Fruit fly (Drosophila melanogaster) whole organism, embryonic: ENCODE data around the gene CG12516.

ENCODE experiments used
- Atf6 ChIP-seq: fragments of 200-800 bp; sonication (Bioruptor generic); IDR thresholded peaks from 2 replicates; pipeline ENCODE4 v1.3.6; 2022; ENCODE audit warnings: missing biosample characterization, missing genetic modification characterization
- CG10147 ChIP-seq: fragments of 200-800 bp; sonication (Bioruptor generic); optimal IDR thresholded peaks from 2 replicates; lab custom pipeline; 2019; ENCODE audit warnings: missing biosample characterization, mild to moderate bottlenecking, missing genetic modification characterization, moderate library complexity
- CG10209 ChIP-seq: fragments of 200-800 bp; sonication (Bioruptor generic); optimal IDR thresholded peaks from 3 replicates; lab custom pipeline; 2017; ENCODE audit warnings: missing biosample characterization, mild to moderate bottlenecking, missing genetic modification characterization, missing genetic modification reagents
- CG10565 ChIP-seq: fragments of 200-800 bp; sonication (Bioruptor generic); optimal IDR thresholded peaks from 3 replicates; lab custom pipeline; 2016; ENCODE audit warnings: missing biosample characterization, mild to moderate bottlenecking, missing genetic modification characterization
- CG14667 ChIP-seq: fragments of 200-800 bp; sonication (Bioruptor generic); IDR thresholded peaks from 2 replicates; pipeline ENCODE4 v1.3.6; 2022; ENCODE audit warnings: missing biosample characterization, missing genetic modification characterization
- CG1603 ChIP-seq: fragments of 200-800 bp; sonication (Bioruptor generic); optimal IDR thresholded peaks from 2 replicates; lab custom pipeline; 2019; ENCODE audit warnings: missing biosample characterization, mild to moderate bottlenecking, missing genetic modification characterization, moderate library complexity
- CG17328 ChIP-seq: fragments of 200-800 bp; sonication (Bioruptor generic); IDR thresholded peaks from 2 replicates; pipeline ENCODE4 v1.3.6; 2022; ENCODE audit warnings: missing biosample characterization, missing genetic modification characterization
- CG3163 ChIP-seq: fragments of 200-800 bp; sonication (Bioruptor generic); optimal IDR thresholded peaks from 3 replicates; lab custom pipeline; 2016; ENCODE audit warnings: missing biosample characterization, missing genetic modification characterization
- CG3995 ChIP-seq: fragments of 200-800 bp; sonication (Bioruptor generic); optimal IDR thresholded peaks from 3 replicates; lab custom pipeline; 2016; ENCODE audit warnings: missing biosample characterization, missing genetic modification characterization
- CG5245 ChIP-seq: fragments of 200-800 bp; sonication (Bioruptor generic); optimal IDR thresholded peaks from 3 replicates; lab custom pipeline; 2016; ENCODE audit warnings: missing biosample characterization, missing genetic modification characterization
- CG6765 ChIP-seq: fragments of 200-800 bp; sonication (Bioruptor generic); optimal IDR thresholded peaks from 3 replicates; lab custom pipeline; 2017; ENCODE audit warnings: missing biosample characterization, mild to moderate bottlenecking, missing genetic modification characterization
- CG7556 ChIP-seq: fragments of 200-800 bp; sonication (Bioruptor generic); optimal IDR thresholded peaks from 2 replicates; lab custom pipeline; 2017; ENCODE audit warnings: missing biosample characterization, mild to moderate bottlenecking, missing genetic modification characterization
- CG9437 ChIP-seq: fragments of 200-800 bp; sonication (Bioruptor generic); optimal IDR thresholded peaks from 2 replicates; lab custom pipeline; 2018; ENCODE audit warnings: missing biosample characterization, mild to moderate bottlenecking, missing genetic modification characterization
- CkIIα-i1 ChIP-seq: fragments of 200-800 bp; sonication (Bioruptor generic); IDR thresholded peaks from 2 replicates; pipeline ENCODE4 v1.3.6; 2022; ENCODE audit warnings: missing biosample characterization, missing genetic modification characterization
- Dad ChIP-seq: fragments of 200-800 bp; sonication (Bioruptor generic); optimal IDR thresholded peaks from 3 replicates; lab custom pipeline; 2016; ENCODE audit warnings: missing biosample characterization, missing genetic modification characterization
- Dbx ChIP-seq: fragments of 200-800 bp; sonication (Bioruptor generic); IDR thresholded peaks from 3 replicates; pipeline ENCODE4 v1.3.6; 2022; ENCODE audit warnings: missing biosample characterization, missing genetic modification characterization
- Dip2 ChIP-seq: fragments of 200-800 bp; sonication (Bioruptor generic); IDR thresholded peaks from 2 replicates; pipeline ENCODE4 v1.3.6; 2022; ENCODE audit warnings: missing biosample characterization, missing genetic modification characterization
- E2f2 ChIP-seq: fragments of 200-800 bp; sonication (Bioruptor generic); IDR thresholded peaks from 2 replicates; pipeline ENCODE4 v1.3.6; 2022; ENCODE audit warnings: missing biosample characterization, missing genetic modification characterization
- GATAe ChIP-seq: fragments of 200-800 bp; sonication (Bioruptor generic); conservative IDR thresholded peaks from 2 replicates; pipeline ENCODE4 v1.3.6; 2022; ENCODE audit warnings: missing biosample characterization, missing genetic modification characterization
- HLH3B ChIP-seq: fragments of 200-800 bp; sonication (Bioruptor generic); IDR thresholded peaks from 2 replicates; pipeline ENCODE4 v1.3.6; 2022; ENCODE audit warnings: missing biosample characterization, missing genetic modification characterization
- HLH4C ChIP-seq: fragments of 200-800 bp; sonication (Bioruptor generic); IDR thresholded peaks from 3 replicates; pipeline ENCODE4 v1.3.6; 2022; ENCODE audit warnings: missing biosample characterization, missing genetic modification characterization; ENCODE audit not compliant: partially characterized antibody
- Hmr ChIP-seq: fragments of 200-800 bp; sonication (Bioruptor generic); optimal IDR thresholded peaks from 3 replicates; lab custom pipeline; 2017; ENCODE audit warnings: mild to moderate bottlenecking, missing biosample characterization, missing genetic modification reagents, missing genetic modification characterization
- Kr ChIP-seq: fragments of 200-800 bp; sonication (Bioruptor generic); optimal IDR thresholded peaks from 2 replicates; lab custom pipeline; 2017; ENCODE audit warnings: missing biosample characterization, mild to moderate bottlenecking, missing genetic modification characterization
- MTF-1 ChIP-seq: fragments of 200-800 bp; sonication (Bioruptor generic); optimal IDR thresholded peaks from 2 replicates; lab custom pipeline; 2018; ENCODE audit warnings: missing biosample characterization, mild to moderate bottlenecking, missing genetic modification characterization, borderline replicate concordance
- Mad ChIP-seq: fragments of 200-800 bp; sonication (Bioruptor generic); optimal IDR thresholded peaks from 2 replicates; lab custom pipeline; 2016; ENCODE audit warnings: missing biosample characterization, missing genetic modification characterization
- NC2α ChIP-seq: fragments of 200-800 bp; sonication (Bioruptor generic); optimal IDR thresholded peaks from 2 replicates; lab custom pipeline; 2016; ENCODE audit warnings: missing biosample characterization, missing genetic modification characterization
- Neu2 ChIP-seq: fragments of 200-800 bp; sonication (Bioruptor generic); optimal IDR thresholded peaks from 3 replicates; lab custom pipeline; 2016; ENCODE audit warnings: missing biosample characterization, missing genetic modification characterization, borderline replicate concordance
- Side ChIP-seq: fragments of 200-800 bp; sonication (Bioruptor generic); optimal IDR thresholded peaks from 2 replicates; lab custom pipeline; 2016; ENCODE audit warnings: missing biosample characterization, missing genetic modification characterization
- Six4 ChIP-seq: fragments of 200-800 bp; sonication (Bioruptor generic); optimal IDR thresholded peaks from 2 replicates; lab custom pipeline; 2016; ENCODE audit warnings: missing biosample characterization, missing genetic modification characterization
- Sox100B ChIP-seq: fragments of 200-800 bp; sonication (Bioruptor generic); optimal IDR thresholded peaks from 3 replicates; lab custom pipeline; 2018; ENCODE audit warnings: missing biosample characterization, mild to moderate bottlenecking, missing genetic modification characterization
- ash1 ChIP-seq: fragments of 200-800 bp; sonication (Bioruptor generic); optimal IDR thresholded peaks from 2 replicates; lab custom pipeline; 2018; ENCODE audit warnings: missing biosample characterization, mild to moderate bottlenecking, missing genetic modification characterization
- az2 ChIP-seq: fragments of 200-800 bp; sonication (Bioruptor generic); optimal IDR thresholded peaks from 3 replicates; lab custom pipeline; 2016; ENCODE audit warnings: missing biosample characterization, missing genetic modification characterization
- bcd ChIP-seq: fragments of 200-800 bp; sonication (Bioruptor generic); optimal IDR thresholded peaks from 2 replicates; lab custom pipeline; 2017; ENCODE audit warnings: missing biosample characterization, mild to moderate bottlenecking, missing genetic modification characterization
- bowl ChIP-seq: fragments of 200-800 bp; sonication (Bioruptor generic); IDR thresholded peaks from 2 replicates; pipeline ENCODE4 v1.3.6; 2022; ENCODE audit warnings: missing biosample characterization, missing genetic modification characterization
- br ChIP-seq: fragments of >200 bp; optimal IDR thresholded peaks from 2 replicates; lab custom pipeline; 2017
- chn ChIP-seq: fragments of 200-800 bp; sonication (Bioruptor generic); optimal IDR thresholded peaks from 2 replicates; lab custom pipeline; 2016; ENCODE audit warnings: missing biosample characterization, missing genetic modification characterization
- da ChIP-seq: fragments of 200-800 bp; sonication (Bioruptor generic); optimal IDR thresholded peaks from 2 replicates; lab custom pipeline; 2016; ENCODE audit warnings: missing biosample characterization, missing genetic modification characterization
- gfzf ChIP-seq: fragments of 200-800 bp; sonication (Bioruptor generic); optimal IDR thresholded peaks from 2 replicates; lab custom pipeline; 2016; ENCODE audit warnings: missing biosample characterization, mild to moderate bottlenecking, missing genetic modification characterization, moderate library complexity
- gt ChIP-seq: fragments of 200-800 bp; sonication (Bioruptor generic); IDR thresholded peaks from 2 replicates; pipeline ENCODE4 v1.3.6; 2022; ENCODE audit warnings: missing biosample characterization, missing genetic modification characterization
- maf-S ChIP-seq: fragments of 200-800 bp; sonication (Bioruptor generic); optimal IDR thresholded peaks from 2 replicates; lab custom pipeline; 2016; ENCODE audit warnings: missing biosample characterization, missing genetic modification characterization
- nmo ChIP-seq: fragments of 200-800 bp; sonication (Bioruptor generic); optimal IDR thresholded peaks from 2 replicates; lab custom pipeline; 2018; ENCODE audit warnings: missing biosample characterization, mild to moderate bottlenecking, missing genetic modification characterization, moderate library complexity
- p53 ChIP-seq: fragments of 200-800 bp; sonication (Bioruptor generic); optimal IDR thresholded peaks from 2 replicates; lab custom pipeline; 2016; ENCODE audit warnings: missing biosample characterization, missing genetic modification characterization
- peb ChIP-seq: fragments of 200-800 bp; sonication (Bioruptor generic); IDR thresholded peaks from 2 replicates; pipeline ENCODE4 v1.3.6; 2022; ENCODE audit warnings: missing biosample characterization, missing genetic modification characterization
- pros ChIP-seq: fragments of 200-800 bp; sonication (Bioruptor generic); optimal IDR thresholded peaks from 3 replicates; lab custom pipeline; 2019; ENCODE audit warnings: missing biosample characterization, mild to moderate bottlenecking, missing genetic modification characterization, moderate library complexity
- ranshi ChIP-seq: fragments of 200-800 bp; sonication (Bioruptor generic); IDR thresholded peaks from 2 replicates; pipeline ENCODE4 v1.3.6; 2022; ENCODE audit warnings: missing biosample characterization, missing genetic modification characterization
- schlank ChIP-seq: fragments of 200-800 bp; sonication (Bioruptor generic); optimal IDR thresholded peaks from 2 replicates; lab custom pipeline; 2018; ENCODE audit warnings: missing biosample characterization, mild to moderate bottlenecking, missing genetic modification characterization
- seq ChIP-seq: fragments of 200-800 bp; sonication (Bioruptor generic); IDR thresholded peaks from 2 replicates; pipeline ENCODE4 v1.3.6; 2022; ENCODE audit warnings: missing biosample characterization, missing genetic modification characterization
- sob ChIP-seq: fragments of 200-800 bp; sonication (Bioruptor generic); IDR thresholded peaks from 2 replicates; pipeline ENCODE4 v1.3.6; 2022; ENCODE audit warnings: missing biosample characterization, missing genetic modification characterization
- stc ChIP-seq: fragments of 200-800 bp; sonication (Bioruptor generic); IDR thresholded peaks from 2 replicates; pipeline ENCODE4 v1.3.6; 2022; ENCODE audit warnings: missing biosample characterization, missing genetic modification characterization
- zen2 ChIP-seq: fragments of 200-800 bp; sonication (Bioruptor generic); IDR thresholded peaks from 3 replicates; pipeline ENCODE4 v1.3.6; 2022; ENCODE audit warnings: missing biosample characterization, missing genetic modification characterization; ENCODE audit not compliant: partially characterized antibody
- zfh2 ChIP-seq: fragments of 200-800 bp; sonication (Bioruptor generic); optimal IDR thresholded peaks from 2 replicates; lab custom pipeline; 2016; ENCODE audit warnings: missing biosample characterization, missing genetic modification characterization

The CG12516 gene

dm6 chr3R:28335462-28335998 lies 31.1 kb upstream of the CG12516 start (continued):
- TF ChIP-seq CG10565 (GFP tag; lab: Kevin White, UChicago) (no peak), gt (GFP tag; lab: Robert Waterston, UW) (peak; percentile 75), CG9437 (GFP tag; lab: Kevin White, UChicago) (peak; percentile 100), MTF-1 (GFP tag; lab: Kevin White, UChicago) (peak; percentile 52), CG3995 (peak; percentile 32), CG6765 (GFP tag; lab: Kevin White, UChicago) (peak; percentile 62), CG10147 (peak; percentile 62), Dip2 (GFP tag; lab: Robert Waterston, UW) (no peak), sob (GFP tag; lab: Robert Waterston, UW) (peak; percentile 65; the same call in 1 of the 2 replicates), peb (GFP tag; lab: Robert Waterston, UW) (peak; percentile 63), seq (GFP tag; lab: Robert Waterston, UW) (no peak; the same call in 1 of the 2 replicates), CG14667 (GFP tag; lab: Robert Waterston, UW) (no peak), Kr (no peak), Side (GFP tag; lab: Kevin White, UChicago) (peak; percentile 78), CG10209 (GFP tag; lab: Kevin White, UChicago) (peak; percentile 78), bowl (0 out of 2 replicates have a peak, but pooled peaks have one; percentile 38), da (GFP tag; lab: Kevin White, UChicago) (peak; percentile 31), HLH3B (GFP tag; lab: Robert Waterston, UW) (peak; percentile 65), Atf6 (peak; percentile 65; the same call in 1 of the 2 replicates), zfh2 (GFP tag; lab: Kevin White, UChicago) (peak; percentile 73), Sox100B (peak; percentile 80), CkIIα-i1 (GFP tag; lab: Robert Waterston, UW) (no peak), CG7556 (GFP tag; lab: Kevin White, UChicago) (peak; percentile 65), Dad (GFP tag; lab: Kevin White, UChicago) (peak; percentile 52), CG17328 (GFP tag; lab: Robert Waterston, UW) (peak; percentile 61; the same call in 1 of the 2 replicates), ranshi (GFP tag; lab: Robert Waterston, UW) (peak; percentile 49; the same call in 1 of the 2 replicates), zen2 (GFP tag; lab: Robert Waterston, UW) (no peak), Dbx (GFP tag; lab: Robert Waterston, UW) (peak; percentile 70; the same call in 2 of the 3 replicates), gfzf (GFP tag; lab: Kevin White, UChicago) (peak; percentile 35), HLH4C (no peak), ash1 (peak; percentile 68), az2 (GFP tag; lab: Kevin White, UChicago) (peak; percentile 74), NC2α (GFP tag; lab: Kevin White, UChicago) (peak; percentile 70), maf-S (peak; percentile 85), bcd (GFP tag; lab: Kevin White, UChicago) (peak; percentile 86), CG5245 (peak; percentile 50), Neu2 (GFP tag; lab: Kevin White, UChicago) (peak; percentile 9), CG3163 (GFP tag; lab: Kevin White, UChicago) (peak; percentile 74), E2f2 (peak; percentile 46; the same call in 1 of the 2 replicates), pros (GFP tag; lab: Kevin White, UChicago) (peak; percentile 15), Six4 (GFP tag; lab: Kevin White, UChicago) (peak; percentile 82), CG1603 (peak; percentile 91), stc (GFP tag; lab: Robert Waterston, UW) (0 out of 2 replicates have a peak, but pooled peaks have one; percentile 38), Mad (peak; percentile 27), GATAe (GFP tag; lab: Robert Waterston, UW) (no peak), Hmr (GFP tag; lab: Kevin White, UChicago) (peak; percentile 82), chn (GFP tag; lab: Kevin White, UChicago) (peak; percentile 85), nmo (GFP tag; lab: Kevin White, UChicago) (peak; percentile 87), p53 (GFP tag; lab: Kevin White, UChicago) (peak; percentile 82), schlank (peak; percentile 70), br (lab: Kevin White, UChicago) (no peak)
